Fruit fly (Drosophila melanogaster) whole organism, embryonic: ENCODE results near the gene stg.

Source experiments
- Abd-B ChIP-seq: fragments of 200-800 bp; sonication (Bioruptor generic); optimal IDR thresholded peaks from 2 replicates; lab custom pipeline; 2018; ENCODE audit warnings: missing biosample characterization, mild to moderate bottlenecking, missing genetic modification characterization, moderate library complexity
- B-H1 ChIP-seq: fragments of 200-800 bp; sonication (Bioruptor generic); IDR thresholded peaks from 3 replicates; pipeline ENCODE4 v1.3.6; 2022; ENCODE audit warnings: missing biosample characterization, missing genetic modification characterization
- BEAF-32 ChIP-seq: fragments of 200-800 bp; sonication (Bioruptor generic); optimal IDR thresholded peaks from 3 replicates; lab custom pipeline; 2017; ENCODE audit warnings: missing biosample characterization, missing genetic modification characterization, mild to moderate bottlenecking, moderate library complexity, missing genetic modification reagents
- Bgb ChIP-seq: fragments of 200-800 bp; sonication (Bioruptor generic); IDR thresholded peaks from 2 replicates; pipeline ENCODE4 v1.3.6; 2022; ENCODE audit warnings: missing biosample characterization, missing genetic modification characterization; ENCODE audit not compliant: partially characterized antibody
- CG10209 ChIP-seq: fragments of 200-800 bp; sonication (Bioruptor generic); optimal IDR thresholded peaks from 3 replicates; lab custom pipeline; 2017; ENCODE audit warnings: missing biosample characterization, mild to moderate bottlenecking, missing genetic modification characterization, missing genetic modification reagents
- CG11560 ChIP-seq: fragments of 200-800 bp; sonication (Bioruptor generic); IDR thresholded peaks from 3 replicates; pipeline ENCODE4 v1.3.6; 2022; ENCODE audit warnings: missing biosample characterization, missing genetic modification characterization
- CG13894 ChIP-seq: fragments of 200-800 bp; sonication (Bioruptor generic); optimal IDR thresholded peaks from 3 replicates; lab custom pipeline; 2018; ENCODE audit warnings: missing biosample characterization, mild to moderate bottlenecking, missing genetic modification characterization, moderate library complexity
- CG1529 ChIP-seq: fragments of 200-800 bp; sonication (Bioruptor generic); optimal IDR thresholded peaks from 3 replicates; lab custom pipeline; 2018; ENCODE audit warnings: missing biosample characterization, missing genetic modification characterization
- CG15514 ChIP-seq: fragments of 200-800 bp; sonication (Bioruptor generic); optimal IDR thresholded peaks from 3 replicates; lab custom pipeline; 2017; ENCODE audit warnings: missing biosample characterization, missing genetic modification characterization, mild to moderate bottlenecking, moderate library complexity, missing genetic modification reagents
- CG16779 ChIP-seq: fragments of 200-800 bp; sonication (Bioruptor generic); IDR thresholded peaks from 2 replicates; pipeline ENCODE4 v1.3.6; 2022; ENCODE audit warnings: missing biosample characterization, missing genetic modification characterization
- CG16813 ChIP-seq: fragments of 200-800 bp; sonication (Bioruptor generic); IDR thresholded peaks from 3 replicates; pipeline ENCODE4 v1.3.6; 2022; ENCODE audit warnings: missing biosample characterization, missing genetic modification characterization; ENCODE audit not compliant: partially characterized antibody
- CG17829 ChIP-seq: fragments of 200-800 bp; optimal IDR thresholded peaks from 2 replicates; lab custom pipeline; 2019; ENCODE audit warnings: missing biosample characterization, mild to moderate bottlenecking, missing genetic modification characterization, moderate library complexity
- CG1832 ChIP-seq: fragments of 200-800 bp; sonication (Bioruptor generic); optimal IDR thresholded peaks from 2 replicates; lab custom pipeline; 2017; ENCODE audit warnings: missing biosample characterization, mild to moderate bottlenecking, missing genetic modification characterization, inconsistent platforms
- CG2116 ChIP-seq: fragments of 200-800 bp; sonication (Bioruptor generic); optimal IDR thresholded peaks from 3 replicates; lab custom pipeline; 2018; ENCODE audit warnings: missing biosample characterization, mild to moderate bottlenecking, missing genetic modification characterization
- CG2712 ChIP-seq: fragments of 200-800 bp; optimal IDR thresholded peaks from 3 replicates; lab custom pipeline; 2019; ENCODE audit warnings: missing biosample characterization, mild to moderate bottlenecking, missing genetic modification characterization, moderate library complexity
- CG34422 ChIP-seq: fragments of 200-800 bp; sonication (Bioruptor generic); IDR thresholded peaks from 3 replicates; pipeline ENCODE4 v1.3.6; 2022; ENCODE audit warnings: missing biosample characterization, missing genetic modification characterization
- CG6791 ChIP-seq: fragments of 200-800 bp; sonication (Bioruptor generic); IDR thresholded peaks from 3 replicates; pipeline ENCODE4 v1.3.6; 2022; ENCODE audit warnings: missing biosample characterization, missing genetic modification characterization; ENCODE audit not compliant: partially characterized antibody
- CG8281 ChIP-seq: fragments of 200-800 bp; sonication (Bioruptor generic); optimal IDR thresholded peaks from 2 replicates; lab custom pipeline; 2018; ENCODE audit warnings: missing biosample characterization, mild to moderate bottlenecking, missing genetic modification characterization, moderate library complexity
- CTCF ChIP-seq: fragments of 200-800 bp; sonication (Bioruptor generic); optimal IDR thresholded peaks from 2 replicates; lab custom pipeline; 2017; ENCODE audit warnings: missing biosample characterization, mild to moderate bottlenecking, missing genetic modification characterization, moderate library complexity
- D19A ChIP-seq: fragments of 200-800 bp; optimal IDR thresholded peaks from 3 replicates; lab custom pipeline; 2019; ENCODE audit warnings: missing biosample characterization, mild to moderate bottlenecking, missing genetic modification characterization, moderate library complexity
- Dp ChIP-seq: fragments of 200-800 bp; sonication (Bioruptor generic); optimal IDR thresholded peaks from 2 replicates; lab custom pipeline; 2018; ENCODE audit warnings: missing biosample characterization, mild to moderate bottlenecking, missing genetic modification characterization, moderate library complexity
- Dref ChIP-seq: fragments of 200-800 bp; sonication (Bioruptor generic); IDR thresholded peaks from 2 replicates; pipeline ENCODE4 v1.3.6; 2022; ENCODE audit warnings: missing biosample characterization, missing genetic modification characterization
- E2f2 ChIP-seq: fragments of 200-800 bp; sonication (Bioruptor generic); IDR thresholded peaks from 2 replicates; pipeline ENCODE4 v1.3.6; 2022; ENCODE audit warnings: missing biosample characterization, missing genetic modification characterization
- HLH4C ChIP-seq: fragments of 200-800 bp; sonication (Bioruptor generic); IDR thresholded peaks from 3 replicates; pipeline ENCODE4 v1.3.6; 2022; ENCODE audit warnings: missing biosample characterization, missing genetic modification characterization; ENCODE audit not compliant: partially characterized antibody
- HmgZ ChIP-seq: fragments of 200-800 bp; sonication (Bioruptor generic); optimal IDR thresholded peaks from 2 replicates; lab custom pipeline; 2018; ENCODE audit warnings: missing biosample characterization, mild to moderate bottlenecking, missing genetic modification characterization
- MBD-R2 ChIP-seq: fragments of 200-800 bp; sonication (Bioruptor generic); IDR thresholded peaks from 2 replicates; pipeline ENCODE4 v1.3.6; 2022; ENCODE audit warnings: missing biosample characterization, missing genetic modification characterization
- Med ChIP-seq: fragments of 200-800 bp; sonication (Bioruptor generic); peaks from one replicate; lab custom pipeline; 2016; ENCODE audit warnings: missing biosample characterization, missing genetic modification characterization, mild to moderate bottlenecking, inconsistent platforms, moderate library complexity
- Myb ChIP-seq: fragments of 200-800 bp; sonication (Bioruptor generic); optimal IDR thresholded peaks from 2 replicates; lab custom pipeline; 2016; ENCODE audit warnings: missing biosample characterization, missing genetic modification characterization
- Poxn ChIP-seq: fragments of 200-800 bp; sonication (Bioruptor generic); IDR thresholded peaks from 2 replicates; pipeline ENCODE4 v1.3.6; 2022; ENCODE audit warnings: missing biosample characterization, missing genetic modification characterization
- Rx ChIP-seq: fragments of 200-800 bp; sonication (Bioruptor generic); IDR thresholded peaks from 2 replicates; pipeline ENCODE4 v1.3.6; 2022; ENCODE audit warnings: missing biosample characterization, missing genetic modification characterization
- Scr ChIP-seq: fragments of 200-800 bp; sonication (Bioruptor generic); IDR thresholded peaks from 2 replicates; pipeline ENCODE4 v1.3.6; 2022; ENCODE audit warnings: missing biosample characterization, missing genetic modification characterization; ENCODE audit not compliant: partially characterized antibody
- Sry-δ ChIP-seq: fragments of 200-800 bp; sonication (Bioruptor generic); optimal IDR thresholded peaks from 2 replicates; lab custom pipeline; 2016; ENCODE audit warnings: missing biosample characterization, missing genetic modification characterization
- amos ChIP-seq: fragments of 200-800 bp; sonication (Bioruptor generic); IDR thresholded peaks from 2 replicates; pipeline ENCODE4 v1.3.6; 2022; ENCODE audit warnings: missing biosample characterization, missing genetic modification characterization; ENCODE audit not compliant: partially characterized antibody
- ato ChIP-seq: fragments of 200-800 bp; sonication (Bioruptor generic); IDR thresholded peaks from 2 replicates; pipeline ENCODE4 v1.3.6; 2022; ENCODE audit warnings: missing biosample characterization, missing genetic modification characterization; ENCODE audit not compliant: partially characterized antibody
- bbx ChIP-seq: fragments of 200-800 bp; sonication (Bioruptor generic); IDR thresholded peaks from 2 replicates; pipeline ENCODE4 v1.3.6; 2022; ENCODE audit warnings: missing biosample characterization, missing genetic modification characterization; ENCODE audit not compliant: partially characterized antibody
- chinmo ChIP-seq: fragments of 200-800 bp; sonication (Bioruptor generic); IDR thresholded peaks from 4 replicates; pipeline ENCODE4 v1.3.6; 2022; ENCODE audit warnings: missing biosample characterization, missing genetic modification characterization; ENCODE audit not compliant: partially characterized antibody
- dmrt99B ChIP-seq: fragments of 200-800 bp; sonication (Bioruptor generic); optimal IDR thresholded peaks from 2 replicates; lab custom pipeline; 2018; ENCODE audit warnings: missing biosample characterization, mild to moderate bottlenecking, missing genetic modification characterization, moderate library complexity
- ftz-f1 ChIP-seq: fragments of 200-800 bp; sonication (Bioruptor generic); optimal IDR thresholded peaks from 2 replicates; lab custom pipeline; 2016; ENCODE audit warnings: missing biosample characterization, missing genetic modification characterization
- inv ChIP-seq: fragments of 200-800 bp; sonication (Bioruptor generic); IDR thresholded peaks from 2 replicates; pipeline ENCODE4 v1.3.6; 2022; ENCODE audit warnings: missing biosample characterization, missing genetic modification characterization; ENCODE audit not compliant: partially characterized antibody
- knrl ChIP-seq: fragments of 200-800 bp; sonication (Bioruptor generic); IDR thresholded peaks from 3 replicates; pipeline ENCODE4 v1.3.6; 2022; ENCODE audit warnings: missing biosample characterization, missing genetic modification characterization; ENCODE audit not compliant: partially characterized antibody
- mam ChIP-seq: fragments of 200-800 bp; sonication (Bioruptor generic); optimal IDR thresholded peaks from 3 replicates; lab custom pipeline; 2016; ENCODE audit warnings: missing biosample characterization, missing genetic modification characterization
- mirr ChIP-seq: fragments of 200-800 bp; sonication (Bioruptor generic); optimal IDR thresholded peaks from 3 replicates; lab custom pipeline; 2018; ENCODE audit warnings: missing biosample characterization, mild to moderate bottlenecking, missing genetic modification characterization
- mld ChIP-seq: fragments of 200-800 bp; sonication (Bioruptor generic); IDR thresholded peaks from 3 replicates; pipeline ENCODE4 v1.3.6; 2022; ENCODE audit warnings: missing biosample characterization, missing genetic modification characterization; ENCODE audit not compliant: partially characterized antibody
- phol ChIP-seq: fragments of 200-800 bp; sonication (Bioruptor generic); optimal IDR thresholded peaks from 3 replicates; lab custom pipeline; 2018; ENCODE audit warnings: missing biosample characterization, mild to moderate bottlenecking, missing genetic modification characterization, moderate library complexity
- row ChIP-seq: fragments of 200-800 bp; sonication (Bioruptor generic); IDR thresholded peaks from 3 replicates; pipeline ENCODE4 v1.3.6; 2022; ENCODE audit warnings: missing biosample characterization, missing genetic modification characterization
- salm ChIP-seq: fragments of 200-800 bp; sonication (Bioruptor generic); optimal IDR thresholded peaks from 2 replicates; lab custom pipeline; 2018; ENCODE audit warnings: missing biosample characterization, mild to moderate bottlenecking, missing genetic modification characterization
- vnd ChIP-seq: fragments of 200-800 bp; sonication (Bioruptor generic); IDR thresholded peaks from 3 replicates; pipeline ENCODE4 v1.3.6; 2022; ENCODE audit warnings: missing biosample characterization, missing genetic modification characterization; ENCODE audit not compliant: partially characterized antibody

The stg gene

DNA sequence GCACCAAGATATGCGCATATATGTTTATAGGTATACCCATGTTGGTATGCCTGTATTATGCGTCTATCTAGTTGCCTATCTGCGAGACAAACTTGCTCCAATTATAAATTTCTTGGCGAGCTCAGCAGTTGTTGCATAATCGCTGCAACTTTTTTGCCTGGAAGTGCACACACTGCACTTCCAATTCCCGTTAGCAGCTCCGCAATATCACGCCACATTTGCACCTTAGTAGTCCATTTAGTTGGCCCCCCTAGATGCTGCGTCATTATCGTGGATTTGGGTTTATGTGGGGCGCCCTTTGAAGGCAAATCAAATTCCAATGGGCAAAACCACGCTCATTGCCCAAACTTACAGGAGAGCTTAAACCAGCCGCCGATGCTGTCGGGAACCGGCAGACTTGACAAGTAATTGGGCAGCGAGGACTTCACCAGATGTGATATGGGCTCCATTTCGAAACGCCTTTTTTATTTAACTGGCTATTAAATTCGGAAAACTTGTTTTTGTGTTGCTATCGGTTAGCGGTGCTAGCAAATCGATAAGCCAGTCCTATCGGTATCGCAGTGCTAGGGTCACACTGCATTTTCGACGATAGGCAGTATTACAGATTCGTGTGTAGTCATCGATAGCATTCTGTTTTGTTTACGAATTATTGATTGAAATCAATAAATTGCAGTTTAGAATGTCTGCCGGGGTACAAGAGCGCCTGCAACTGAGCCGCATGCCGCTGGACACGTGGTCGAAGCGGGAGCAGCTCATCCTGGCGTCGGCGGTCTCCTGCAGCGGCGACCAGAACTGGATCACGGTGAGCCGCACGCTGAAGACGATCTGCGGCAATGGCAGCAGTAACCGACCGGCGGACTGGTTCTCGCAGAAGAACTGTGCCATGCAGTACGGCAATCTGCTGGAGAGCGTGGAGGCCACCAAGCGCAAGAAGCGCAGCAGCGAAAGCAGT, 32.4 kb downstream of the stg start, which contains the start of the genes Cisd2 and Brd8 (continued):
- TF ChIP-seq CG2116 (GFP tag; lab: Kevin White, UChicago) (peak; percentile 90), Myb (GFP tag; lab: Kevin White, UChicago) (peak; percentile 47), MBD-R2 (GFP tag; lab: Robert Waterston, UW) (peak; percentile 93), BEAF-32 (GFP tag; lab: Kevin White, UChicago) (peak; percentile 91), B-H1 (GFP tag; lab: Robert Waterston, UW) (no peak), Poxn (no peak), salm (tag; lab: Kevin White, UChicago) (no peak), Dp (GFP tag; lab: Kevin White, UChicago) (peak; percentile 54), CG1529 (GFP tag; lab: Kevin White, UChicago) (no peak), CG17829 (peak; percentile 46), CG1832 (GFP tag; lab: Kevin White, UChicago) (no peak), Rx (GFP tag; lab: Robert Waterston, UW) (no peak), chinmo (GFP tag; lab: Robert Waterston, UW) (peak; percentile 97), CTCF (GFP tag; lab: Kevin White, UChicago) (peak; percentile 55), Med (GFP tag; lab: Kevin White, UChicago) (peak; percentile 81), ftz-f1 (GFP tag; lab: Kevin White, UChicago) (no peak), CG6791 (GFP tag; lab: Robert Waterston, UW) (peak; percentile 98), phol (peak; percentile 28), CG2712 (tag; lab: Kevin White, UChicago) (peak; percentile 29), E2f2 (GFP tag; lab: Robert Waterston, UW) (peak; percentile 62), Scr (peak; percentile 91), CG13894 (tag; lab: Kevin White, UChicago) (peak; percentile 6), mld (GFP tag; lab: Robert Waterston, UW) (peak; percentile 94), CG10209 (GFP tag; lab: Kevin White, UChicago) (no peak), CG11560 (tag; lab: Robert Waterston, UW) (peak; percentile 76; the same call in 2 of the 3 replicates), row (GFP tag; lab: Robert Waterston, UW) (peak; percentile 31; the same call in 1 of the 3 replicates), CG16813 (GFP tag; lab: Robert Waterston, UW) (peak; percentile 92), mam (GFP tag; lab: Kevin White, UChicago) (no peak), Sry-δ (GFP tag; lab: Kevin White, UChicago) (peak; percentile 95), CG34422 (peak; percentile 47; the same call in 1 of the 3 replicates), CG8281 (tag; lab: Kevin White, UChicago) (peak; percentile 43), amos (GFP tag; lab: Robert Waterston, UW) (peak; percentile 96), ato (GFP tag; lab: Robert Waterston, UW) (peak; percentile 96), mirr (GFP tag; lab: Kevin White, UChicago) (peak; percentile 12), CG15514 (GFP tag; lab: Kevin White, UChicago) (peak; percentile 84), vnd (GFP tag; lab: Robert Waterston, UW) (peak; percentile 93), CG16779 (GFP tag; lab: Robert Waterston, UW) (no peak), HLH4C (GFP tag; lab: Robert Waterston, UW) (peak; percentile 98), bbx (peak; percentile 97), Bgb (GFP tag; lab: Robert Waterston, UW) (peak; percentile 97), knrl (GFP tag; lab: Robert Waterston, UW) (peak; percentile 88), HmgZ (peak; percentile 31), Dref (GFP tag; lab: Robert Waterston, UW) (peak; percentile 99), D19A (tag; lab: Kevin White, UChicago) (no peak), dmrt99B (no peak), inv (GFP tag; lab: Robert Waterston, UW) (peak; percentile 90), Abd-B (GFP tag; lab: Kevin White, UChicago) (peak; percentile 31)
